Worm (Caenorhabditis elegans) whole organism, young adult: Measurements from ENCODE around the gene clr-1.

ENCODE experiments used
- B0035.1 ChIP-seq: sonication (generic microtip); optimal IDR thresholded peaks from 2 replicates; lab custom pipeline; 2016; ENCODE audit warnings: missing genetic modification characterization, mild to moderate bottlenecking, missing compliant biosample characterization, missing genotype, missing genetic modification reagents
- F10E7.11 ChIP-seq: sonication (generic microtip); optimal IDR thresholded peaks from 2 replicates; lab custom pipeline; 2017; ENCODE audit warnings: mild to moderate bottlenecking, missing genetic modification characterization, moderate library complexity, missing compliant biosample characterization
- T07F8.4 ChIP-seq: sonication (generic microtip); optimal IDR thresholded peaks from 2 replicates; lab custom pipeline; 2016; ENCODE audit warnings: mild to moderate bottlenecking, missing genetic modification characterization, moderate library complexity, missing compliant biosample characterization
- fkh-3 ChIP-seq: sonication (generic microtip); optimal IDR thresholded peaks from 2 replicates; lab custom pipeline; 2016; ENCODE audit warnings: mild to moderate bottlenecking, missing genetic modification characterization, missing compliant biosample characterization
- nhr-90 ChIP-seq: sonication (generic microtip); optimal IDR thresholded peaks from 2 replicates; lab custom pipeline; 2016; ENCODE audit warnings: missing genotype, mild to moderate bottlenecking, missing genetic modification characterization, missing compliant biosample characterization
- unc-62 ChIP-seq: fragments of 150-350 bp; optimal IDR thresholded peaks from 2 replicates; lab custom pipeline; 2014; ENCODE audit warnings: missing biosample characterization, missing genetic modification reagents, missing genetic modification characterization

DNA sequence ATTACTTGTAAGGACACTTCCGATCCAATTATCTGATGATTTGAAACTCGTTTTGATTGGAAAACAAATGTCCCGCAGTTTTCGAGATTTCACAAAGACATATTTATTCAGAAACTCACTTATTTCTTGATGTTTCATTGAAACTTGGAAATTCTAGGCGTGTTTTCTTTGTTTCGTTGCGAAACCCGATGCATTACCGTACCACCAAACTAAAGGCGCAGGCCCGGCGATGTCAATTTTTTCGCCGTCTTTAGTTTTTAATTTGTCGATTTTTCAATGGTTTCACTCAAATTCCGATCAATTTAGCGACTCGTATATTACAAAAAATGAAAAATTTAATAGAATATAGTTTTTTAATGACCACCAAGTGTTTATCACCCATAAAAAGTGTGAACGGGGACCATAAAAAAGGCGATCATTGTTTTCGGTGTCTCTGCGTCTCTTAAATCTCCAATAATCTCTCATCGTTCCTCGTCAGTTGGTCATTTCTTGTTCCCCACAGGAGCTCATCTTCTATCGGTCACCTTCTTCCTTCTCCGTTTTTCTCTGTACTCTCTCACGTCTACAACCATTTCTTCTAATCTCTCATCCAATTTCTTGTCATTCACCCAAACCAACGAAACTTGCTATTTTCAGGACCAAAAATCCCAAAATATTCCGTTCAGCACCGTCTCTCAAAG is at the start of gene clr-1:
- TF ChIP-seq fkh-3 (tag; lab: Kevin White, UChicago): no peak
- TF ChIP-seq F10E7.11: no peak
- TF ChIP-seq nhr-90 (tag; lab: Kevin White, UChicago): no peak
- TF ChIP-seq B0035.1 (tag; lab: Kevin White, UChicago): no peak
- no peak for TF ChIP-seq T07F8.4
- TF ChIP-seq unc-62: no peak
